Fruit fly (Drosophila melanogaster): Measurements from ENCODE around the gene Akap200.

Akap200 gene

dm6 chr2L:8471667-8472066, 56.2 kb downstream of the Akap200 start (continued):
- TF ChIP-seq CG6791 (GFP tag; IDR thresholded peaks at IDR 0.05; ENCODE audit: partially characterized antibody) (no peak), D19B (GFP tag; optimal IDR thresholded peaks at IDR 0.05) (no peak), ken (GFP tag; IDR thresholded peaks at IDR 0.05) (no peak), tap (tag; optimal IDR thresholded peaks at IDR 0.05) (peak; percentile 11), CG3281 (GFP tag; optimal IDR thresholded peaks at IDR 0.05) (no peak), CG4360 (GFP tag; IDR thresholded peaks at IDR 0.05) (no peak), CG1529 (GFP tag; optimal IDR thresholded peaks at IDR 0.05) (peak; percentile 10), slou (GFP tag; optimal IDR thresholded peaks at IDR 0.05) (no peak), CG9817 (tag; optimal IDR thresholded peaks at IDR 0.05) (no peak), lmd (GFP tag; IDR thresholded peaks at IDR 0.05) (no peak), Hey (tag; optimal IDR thresholded peaks at IDR 0.05) (no peak), cad (GFP tag; optimal IDR thresholded peaks at IDR 0.05) (no peak), Bteb2 (GFP tag; optimal IDR thresholded peaks at IDR 0.05) (no peak), al (GFP tag; IDR thresholded peaks at IDR 0.05) (no peak), CG33557 (GFP tag; optimal IDR thresholded peaks at IDR 0.05) (peak; percentile 43), CG14667 (GFP tag; IDR thresholded peaks at IDR 0.05) (no peak), wor (GFP tag; IDR thresholded peaks at IDR 0.05) (no peak), chinmo (GFP tag; IDR thresholded peaks at IDR 0.05; ENCODE audit: partially characterized antibody) (no peak), CG8290 (GFP tag; optimal IDR thresholded peaks at IDR 0.05) (no peak), CG8290 (tag; optimal IDR thresholded peaks at IDR 0.05) (no peak), Dad (GFP tag; optimal IDR thresholded peaks at IDR 0.05) (no peak), YL-1 (GFP tag; optimal IDR thresholded peaks at IDR 0.05) (no peak), Mes4 (GFP tag; optimal IDR thresholded peaks at IDR 0.05) (no peak), trh (GFP tag; optimal IDR thresholded peaks at IDR 0.05) (no peak), CG1233 (GFP tag; optimal IDR thresholded peaks at IDR 0.05) (no peak), pros (GFP tag; optimal IDR thresholded peaks at IDR 0.05) (no peak), CG12942 (GFP tag; optimal IDR thresholded peaks at IDR 0.05) (no peak), CG5245 (GFP tag; optimal IDR thresholded peaks at IDR 0.05) (no peak), CG15696 (tag; optimal IDR thresholded peaks at IDR 0.05) (peak; percentile 57), CG7839 (tag; optimal IDR thresholded peaks at IDR 0.05) (peak; percentile 48), tin (GFP tag; optimal IDR thresholded peaks at IDR 0.05) (no peak), otp (GFP tag; IDR thresholded peaks at IDR 0.05) (no peak), CG11696 (GFP tag; IDR thresholded peaks at IDR 0.05) (peak; percentile 39; the same call in 1 of the 2 replicates), CG32532 (GFP tag; IDR thresholded peaks at IDR 0.05) (no peak), caup (GFP tag; optimal IDR thresholded peaks at IDR 0.05; ENCODE audit: severe bottlenecking) (no peak), CG6654 (GFP tag; optimal IDR thresholded peaks at IDR 0.05) (no peak), Rfx (GFP tag; IDR thresholded peaks at IDR 0.05) (no peak), bsh (GFP tag; optimal IDR thresholded peaks at IDR 0.05) (peak; percentile 55 to 68), NK7.1 (GFP tag; optimal IDR thresholded peaks at IDR 0.05) (no peak), CG10209 (GFP tag; optimal IDR thresholded peaks at IDR 0.05) (peak; percentile 19), CG16813 (GFP tag; IDR thresholded peaks at IDR 0.05; ENCODE audit: partially characterized antibody) (no peak), CG42726 (GFP tag; IDR thresholded peaks at IDR 0.05; ENCODE audit: partially characterized antibody) (no peak), Nf-YB (GFP tag; optimal IDR thresholded peaks at IDR 0.05) (no peak), CG15011 (GFP tag; optimal IDR thresholded peaks at IDR 0.05) (no peak), CG18599 (GFP tag; optimal IDR thresholded peaks at IDR 0.05) (no peak), repo (GFP tag; optimal IDR thresholded peaks at IDR 0.05) (no peak), vvl (GFP tag; IDR thresholded peaks at IDR 0.05) (0 out of 2 replicates have a peak, but pooled peaks have one; percentile 20), zen (tag; optimal IDR thresholded peaks at IDR 0.05) (peak; percentile 60), sima (GFP tag; optimal IDR thresholded peaks at IDR 0.05) (no peak), sens-2 (GFP tag; IDR thresholded peaks at IDR 0.05) (no peak), CG2875 (GFP tag; optimal IDR thresholded peaks at IDR 0.05) (no peak), MTF-1 (GFP tag; optimal IDR thresholded peaks at IDR 0.05; ENCODE audit: borderline replicate concordance) (no peak)

Data from whole organism, embryonic.